Worm (Caenorhabditis elegans): Measurements from ENCODE around the gene spe-29.
"Not testable (repeated sequence)": the region's sequence is repeated elsewhere in the genome, so short reads cannot be mapped to it uniquely, and the experiment has no call there.

The spe-29 gene

ce11 chrIV:9893649-9894048 is 40.0 kb upstream of the spe-29 start, which contains the start of gene sss-1:
sss-1 (minus strand) TSS chrIV:9893749.
- TF ChIP-seq nhr-11 (tag; optimal IDR thresholded peaks at IDR 0.05); ceh-44 (GFP tag; IDR thresholded peaks at IDR 0.05); ceh-20 (GFP tag; IDR thresholded peaks at IDR 0.05): not testable (repeated sequence)

DNA sequence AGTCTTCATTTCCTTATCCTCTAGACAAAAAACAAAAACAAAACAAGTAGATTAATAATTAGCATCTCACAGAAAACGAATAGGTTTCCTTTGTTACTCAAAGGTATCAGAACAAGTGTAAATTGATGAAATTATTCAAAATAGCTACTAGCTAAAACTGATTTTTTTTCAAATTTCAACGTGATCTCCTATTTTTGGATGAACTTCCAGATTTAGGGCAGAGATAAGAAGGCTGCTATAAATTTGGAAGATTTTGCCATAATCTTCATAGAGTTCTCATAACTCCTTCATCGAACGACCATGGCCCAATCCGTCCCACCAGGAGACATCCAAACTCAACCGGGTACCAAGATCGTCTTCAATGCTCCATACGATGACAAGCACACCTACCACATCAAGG is 39.3 kb upstream of the spe-29 start, which contains the start of gene msp-77:
TSS of gene msp-77 (plus strand) at position 301 of the 400 bp plus-strand sequence.
- 0 out of 2 replicates have a peak, but pooled peaks have one; percentile 57 for TF ChIP-seq F26F4.8 (GFP tag; conservative IDR thresholded peaks at IDR 0.05)

ce11 chrIV:9895088-9895487 is 38.6 kb upstream of the spe-29 start, which contains the start of gene ssp-32:
ssp-32 (plus strand) TSS chrIV:9895388.
- TF ChIP-seq dpl-1 (GFP tag; optimal IDR thresholded peaks at IDR 0.05) (no peak), ceh-32 (tag; optimal IDR thresholded peaks at IDR 0.05; ENCODE audit: poor library complexity) (no peak), tag-97 (GFP tag; IDR thresholded peaks at IDR 0.05) (no peak), ceh-62 (tag; optimal IDR thresholded peaks at IDR 0.05) (no peak), ama-1 (optimal IDR thresholded peaks at IDR 0.05) (no peak), mes-2 (tag; optimal IDR thresholded peaks at IDR 0.05; ENCODE audit: poor library complexity, severe bottlenecking) (no peak), T20F7.1 (GFP tag; optimal IDR thresholded peaks at IDR 0.05) (no peak), lin-15B (tag; optimal IDR thresholded peaks at IDR 0.05) (no peak), nhr-6 (tag; optimal IDR thresholded peaks at IDR 0.05) (no peak), lir-3 (tag; optimal IDR thresholded peaks at IDR 0.05) (no peak), nhr-77 (tag; optimal IDR thresholded peaks at IDR 0.05) (no peak), zfp-2 (tag; optimal IDR thresholded peaks at IDR 0.05) (no peak), daf-12 (tag; optimal IDR thresholded peaks at IDR 0.05) (no peak), snpc-4 (tag; optimal IDR thresholded peaks at IDR 0.05) (no peak), madf-5 (GFP tag; IDR thresholded peaks at IDR 0.05) (no peak), sdz-12 (GFP tag; optimal IDR thresholded peaks at IDR 0.05) (no peak), fkh-10 (GFP tag; optimal IDR thresholded peaks at IDR 0.05) (no peak), F44E2.7 (GFP tag; IDR thresholded peaks at IDR 0.05) (no peak), unc-39 (tag; optimal IDR thresholded peaks at IDR 0.05) (no peak), F10B5.3 (tag; optimal IDR thresholded peaks at IDR 0.05) (no peak)

- peak; percentile 58 for TF ChIP-seq aha-1 (tag)
- 0 out of 2 replicates have a peak, but pooled peaks have one; percentile 4 for TF ChIP-seq dmd-6 (GFP tag; IDR thresholded peaks at IDR 0.05)
- no peak for TF ChIP-seq madf-5 (GFP tag; IDR thresholded peaks at IDR 0.05)
These were observed 35.0 kb upstream of the spe-29 start, which contains the start of gene tbc-3 for ce11 chrIV:9898712-9899111. tbc-3 (plus strand) TSS chrIV:9899012.

DNA sequence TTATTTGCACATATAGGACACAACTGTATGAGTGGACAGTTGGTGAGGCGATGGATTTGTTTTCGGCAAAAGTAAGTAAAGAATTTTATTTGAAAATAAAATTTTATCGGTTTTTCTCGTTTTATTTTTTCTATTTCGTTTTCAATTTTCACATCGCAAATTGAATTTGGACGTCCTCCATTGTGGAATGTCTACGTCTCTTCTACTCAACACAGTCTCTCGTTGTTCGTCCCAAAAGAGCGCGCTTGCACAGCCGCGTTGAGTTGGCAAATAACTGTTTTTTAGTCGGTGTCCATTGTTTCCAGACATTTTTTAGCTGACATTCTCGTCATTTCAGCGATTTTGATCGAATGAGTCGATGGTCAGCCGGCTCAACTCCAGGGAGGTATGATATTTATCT is 34.5 kb upstream of the spe-29 start:
- TF ChIP-seq zag-1 (tag; optimal IDR thresholded peaks at IDR 0.05) (no peak), fkh-10 (GFP tag; optimal IDR thresholded peaks at IDR 0.05) (peak; percentile 25), egl-43 (GFP tag; IDR thresholded peaks at IDR 0.05) (no peak), mxl-3 (GFP tag; optimal IDR thresholded peaks at IDR 0.05) (no peak), ces-1 (GFP tag; optimal IDR thresholded peaks at IDR 0.05) (peak; percentile 61), lin-15B (tag; optimal IDR thresholded peaks at IDR 0.05) (no peak), mes-2 (tag; optimal IDR thresholded peaks at IDR 0.05; ENCODE audit: poor library complexity, severe bottlenecking) (peak; percentile 65), dmd-6 (GFP tag; IDR thresholded peaks at IDR 0.05) (0 out of 2 replicates have a peak, but pooled peaks have one; percentile 5)

DNA sequence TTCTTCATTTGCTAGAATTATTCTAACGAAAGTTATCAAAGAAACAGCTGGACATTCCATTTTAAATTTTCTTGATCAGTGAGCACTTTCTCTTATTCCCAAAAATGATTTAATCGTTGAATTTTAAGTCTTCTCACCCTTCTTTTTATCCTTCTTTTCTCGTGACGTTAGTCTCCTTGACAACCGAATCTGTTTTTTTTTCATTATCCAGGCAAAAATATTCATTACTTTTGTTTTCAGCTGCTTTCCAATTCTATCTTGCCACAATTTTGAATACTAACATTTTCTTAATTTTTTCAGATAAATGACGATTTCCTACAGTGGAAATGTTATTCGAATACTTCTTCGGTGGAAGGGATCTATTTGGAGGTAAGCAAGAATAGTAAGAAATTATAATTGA is 30.1 kb upstream of the spe-29 start, which contains the start of gene best-13:
TSS of gene best-13 (plus strand) at position 301 of the 400 bp plus-strand sequence.
- TF ChIP-seq unc-39 (tag; optimal IDR thresholded peaks at IDR 0.05) (no peak), F44E2.7 (GFP tag; IDR thresholded peaks at IDR 0.05) (no peak), snpc-4 (tag; optimal IDR thresholded peaks at IDR 0.05) (no peak), mxl-3 (GFP tag; optimal IDR thresholded peaks at IDR 0.05) (no peak), lin-1 (GFP tag; IDR thresholded peaks at IDR 0.05) (no peak), ceh-28 (tag; optimal IDR thresholded peaks at IDR 0.05) (no peak), nhr-10 (tag; optimal IDR thresholded peaks at IDR 0.05) (no peak), pha-4 (GFP tag; IDR thresholded peaks at IDR 0.05) (no peak), pha-4 (tag; optimal IDR thresholded peaks at IDR 0.05) (no peak), lir-3 (tag; optimal IDR thresholded peaks at IDR 0.05) (no peak), Y48G9A.11 (GFP tag; IDR thresholded peaks at IDR 0.05) (no peak), tra-1 (GFP tag; IDR thresholded peaks at IDR 0.05) (no peak), arid-1 (GFP tag; conservative IDR thresholded peaks at IDR 0.05) (no peak), fos-1 (tag; optimal IDR thresholded peaks at IDR 0.05) (no peak), nhr-28 (tag; optimal IDR thresholded peaks at IDR 0.05) (no peak), dmd-9 (GFP tag; IDR thresholded peaks at IDR 0.05) (no peak)
